Worm (Caenorhabditis elegans) whole organism, L1 larva: Measurements from ENCODE around the gene srj-26.

Experiments used
- Y116A8C.19 ChIP-seq: sonication (generic microtip); optimal IDR thresholded peaks from 2 replicates; lab custom pipeline; 2016; ENCODE audit warnings: missing compliant biosample characterization, missing genetic modification characterization, borderline replicate concordance
- blmp-1 ChIP-seq: fragments of 150-350 bp; optimal IDR thresholded peaks from 2 replicates; lab custom pipeline; 2014; ENCODE audit warnings: missing biosample characterization, missing genetic modification characterization
- elt-3 ChIP-seq, 6 experiments: fragments of 150-350 bp in 1 of 6; sonication (generic microtip); optimal IDR thresholded peaks; 2 replicates each; lab custom pipeline; 2017 to 2018; ENCODE audit warnings: missing biosample characterization in 6 of 6, missing genetic modification characterization in 6 of 6, inconsistent platforms in 1 of 6
- mef-2 ChIP-seq: fragments of 150-350 bp; optimal IDR thresholded peaks from 2 replicates; lab custom pipeline; 2014; ENCODE audit warnings: missing biosample characterization, missing genetic modification characterization
- mep-1 ChIP-seq: fragments of 150-350 bp; optimal IDR thresholded peaks from 2 replicates; lab custom pipeline; 2014; ENCODE audit warnings: missing biosample characterization, missing genetic modification characterization
- nhr-12 ChIP-seq: sonication (generic microtip); optimal IDR thresholded peaks from 2 replicates; lab custom pipeline; 2017; ENCODE audit warnings: missing biosample characterization, missing genetic modification characterization
- vab-15 ChIP-seq: sonication (generic microtip); optimal IDR thresholded peaks from 2 replicates; lab custom pipeline; 2017; ENCODE audit warnings: missing genotype, mild to moderate bottlenecking, missing genetic modification characterization, missing compliant biosample characterization
- ztf-11 ChIP-seq, 2 experiments: sonication (generic microtip); optimal IDR thresholded peaks; 2 replicates each; lab custom pipeline; 2016 to 2017; ENCODE audit warnings: missing genetic modification characterization in 2 of 2, missing biosample characterization in 1 of 2, missing compliant biosample characterization in 1 of 2

DNA sequence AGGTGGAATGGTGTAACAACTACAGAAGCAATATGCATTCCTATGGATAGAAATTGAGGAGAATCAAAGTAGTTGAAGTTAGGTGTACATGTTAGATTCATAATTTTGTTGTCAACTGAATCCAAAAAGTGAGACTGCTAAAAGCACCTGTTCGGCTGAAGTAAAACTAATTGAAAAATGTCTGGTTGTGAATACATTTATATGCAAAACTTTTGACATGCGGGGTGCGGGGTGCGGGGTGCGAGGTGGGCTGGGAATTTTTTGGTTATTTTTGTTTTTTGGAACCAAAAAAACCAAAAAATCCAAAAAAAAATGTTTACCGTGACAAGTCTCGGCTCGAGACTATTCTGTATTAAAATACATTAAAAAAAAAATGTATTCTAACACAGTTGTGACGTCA lies 10.8 kb upstream of the srj-26 start, which contains the start of gene srh-207:
- no peak for TF ChIP-seq nhr-12 (tag; lab: Kevin White, UChicago)
- no peak for TF ChIP-seq mep-1 (tag; lab: Kevin White, UChicago)
- TF ChIP-seq mef-2 (tag; lab: Kevin White, UChicago) = no peak
- no peak for TF ChIP-seq ztf-11 (tag; optimal IDR thresholded peaks at IDR 0.05; lab: Kevin White, UChicago)
- no peak for TF ChIP-seq vab-15 (tag; lab: Kevin White, UChicago)
- TF ChIP-seq elt-3 (tag; optimal IDR thresholded peaks at IDR 0.05; lab: Kevin White, UChicago) = no peak
- no peak for TF ChIP-seq Y116A8C.19 (tag; lab: Kevin White, UChicago)
- no peak for TF ChIP-seq blmp-1 (tag; lab: Kevin White, UChicago)
